Worm (Caenorhabditis elegans) whole organism, early embryonic: Measurements from ENCODE around the gene K08D8.10.

Source experiments
- aly-1 ChIP-seq: sonication (generic microtip); optimal IDR thresholded peaks from 2 replicates; lab custom pipeline; 2016; ENCODE audit warnings: missing genetic modification characterization, missing compliant biosample characterization
- ama-1 ChIP-seq: fragments of 150-350 bp; optimal IDR thresholded peaks from 2 replicates; lab custom pipeline; 2014
- ceh-36 ChIP-seq: sonication (generic microtip); optimal IDR thresholded peaks from 2 replicates; lab custom pipeline; 2016; ENCODE audit warnings: missing genetic modification characterization, inconsistent platforms, missing compliant biosample characterization
- hnd-1 ChIP-seq: sonication (generic microtip); optimal IDR thresholded peaks from 2 replicates; lab custom pipeline; 2016; ENCODE audit warnings: missing genetic modification characterization, missing compliant biosample characterization
- tbx-11 ChIP-seq: fragments of 200-800 bp; sonication (Bioruptor generic); IDR thresholded peaks from 2 replicates; pipeline ENCODE4 v1.3.6; 2022; ENCODE audit warnings: missing genetic modification characterization, missing compliant biosample characterization

- TF ChIP-seq ama-1 (lab: Kevin White, UChicago) (no peak), aly-1 (tag; lab: Kevin White, UChicago) (no peak), tbx-11 (GFP tag; lab: Robert Waterston, UW) (no peak), ceh-36 (tag; lab: Kevin White, UChicago) (no peak), hnd-1 (no peak)
Observed at ce11 chrIV:12855248-12855647, 45.1 kb upstream of the K08D8.10 start, which contains the start of gene nstp-5.
